Worm (Caenorhabditis elegans): Measurements from ENCODE around the gene K05F6.14.

Gene K05F6.14

ce11 chrII:1567646-1568045, 5.7 kb downstream of the K05F6.14 start, which contains the start of gene K05F6.8:
Gene K05F6.8, minus strand, starts transcription at chrII:1567746.
- TF ChIP-seq zip-8 (tag; optimal IDR thresholded peaks at IDR 0.05) (no peak), nhr-76 (tag; optimal IDR thresholded peaks at IDR 0.05) (no peak), lin-32 (GFP tag; optimal IDR thresholded peaks at IDR 0.05) (no peak), lin-13 (tag; optimal IDR thresholded peaks at IDR 0.05) (no peak), mls-2 (tag; optimal IDR thresholded peaks at IDR 0.05) (no peak), nhr-28 (tag; optimal IDR thresholded peaks at IDR 0.05) (no peak), unc-39 (tag; optimal IDR thresholded peaks at IDR 0.05) (no peak), drap-1 (GFP tag; optimal IDR thresholded peaks at IDR 0.05) (no peak), M03D4.4 (tag; optimal IDR thresholded peaks at IDR 0.05) (no peak), unc-120 (tag; optimal IDR thresholded peaks at IDR 0.05; ENCODE audit: poor library complexity, severe bottlenecking) (no peak), sptf-1 (tag; optimal IDR thresholded peaks at IDR 0.05) (no peak), unc-62 (GFP tag; optimal IDR thresholded peaks at IDR 0.05) (no peak), flh-1 (GFP tag; optimal IDR thresholded peaks at IDR 0.05) (no peak)

ce11 chrII:1568214-1568613, 6.3 kb downstream of the K05F6.14 start, which contains the start of gene fbxb-49:
Gene fbxb-49, plus strand, starts transcription at chrII:1568514.
- TF ChIP-seq ztf-11 (tag; optimal IDR thresholded peaks at IDR 0.05) (no peak), lin-32 (GFP tag; optimal IDR thresholded peaks at IDR 0.05) (no peak), snpc-4 (tag; optimal IDR thresholded peaks at IDR 0.05) (no peak), nhr-76 (tag; optimal IDR thresholded peaks at IDR 0.05) (no peak), unc-120 (tag; optimal IDR thresholded peaks at IDR 0.05; ENCODE audit: poor library complexity, severe bottlenecking) (no peak), M03D4.4 (tag; optimal IDR thresholded peaks at IDR 0.05) (no peak), mls-2 (tag; optimal IDR thresholded peaks at IDR 0.05) (no peak), pha-4 (tag; optimal IDR thresholded peaks at IDR 0.05) (no peak), tbx-8 (GFP tag; optimal IDR thresholded peaks at IDR 0.05) (no peak), nhr-28 (tag; optimal IDR thresholded peaks at IDR 0.05) (no peak), zip-8 (tag; optimal IDR thresholded peaks at IDR 0.05) (no peak), elt-3 (tag; optimal IDR thresholded peaks at IDR 0.05) (no peak), unc-62 (GFP tag; optimal IDR thresholded peaks at IDR 0.05) (no peak), flh-1 (GFP tag; optimal IDR thresholded peaks at IDR 0.05) (no peak)

- TF ChIP-seq cnd-1 (tag; optimal IDR thresholded peaks at IDR 0.05) = no peak
- TF ChIP-seq flh-1 (GFP tag; optimal IDR thresholded peaks at IDR 0.05) = no peak
- no peak for TF ChIP-seq bed-3 (GFP tag; optimal IDR thresholded peaks at IDR 0.05)
- no peak for TF ChIP-seq blmp-1 (tag; optimal IDR thresholded peaks at IDR 0.05)
- no peak for TF ChIP-seq ceh-39 (tag; optimal IDR thresholded peaks at IDR 0.05)
- TF ChIP-seq unc-62 (GFP tag; optimal IDR thresholded peaks at IDR 0.05) = no peak
- TF ChIP-seq mls-2 (tag; optimal IDR thresholded peaks at IDR 0.05) = no peak
- TF ChIP-seq ces-1 (GFP tag; optimal IDR thresholded peaks at IDR 0.05) = no peak
- no peak for TF ChIP-seq unc-39 (tag; optimal IDR thresholded peaks at IDR 0.05)
- TF ChIP-seq lsy-2 (tag; optimal IDR thresholded peaks at IDR 0.05) = no peak
- no peak for TF ChIP-seq nhr-2 (tag; optimal IDR thresholded peaks at IDR 0.05)
- no peak for TF ChIP-seq M03D4.4 (tag; optimal IDR thresholded peaks at IDR 0.05)
- no peak for TF ChIP-seq hlh-1 (tag; optimal IDR thresholded peaks at IDR 0.05)
- TF ChIP-seq mep-1 (tag; optimal IDR thresholded peaks at IDR 0.05) = no peak
- no peak for TF ChIP-seq lin-32 (GFP tag; optimal IDR thresholded peaks at IDR 0.05)
- no peak for TF ChIP-seq nhr-237 (tag; optimal IDR thresholded peaks at IDR 0.05)
- TF ChIP-seq ceh-43 (GFP tag; optimal IDR thresholded peaks at IDR 0.05) = no peak
- no peak for TF ChIP-seq elt-3 (tag; optimal IDR thresholded peaks at IDR 0.05)
These were observed 9.1 kb downstream of the K05F6.14 start, which contains the start of gene fbxb-46 for ce11 chrII:1571032-1571431. Gene fbxb-46, minus strand, starts transcription at chrII:1571132.

- no peak for TF ChIP-seq M03D4.4 (tag; optimal IDR thresholded peaks at IDR 0.05)
- no peak for TF ChIP-seq nhr-2 (tag; optimal IDR thresholded peaks at IDR 0.05)
- no peak for TF ChIP-seq flh-1 (GFP tag; optimal IDR thresholded peaks at IDR 0.05)
- TF ChIP-seq ceh-83 (GFP tag; optimal IDR thresholded peaks at IDR 0.05) = no peak
- TF ChIP-seq cnd-1 (tag; optimal IDR thresholded peaks at IDR 0.05) = no peak
These were observed 14.1 kb downstream of the K05F6.14 start, which contains the start of gene K05F6.10 for ce11 chrII:1576030-1576429. Gene K05F6.10, minus strand, starts transcription at chrII:1576130.

- no peak for TF ChIP-seq mls-2 (tag; optimal IDR thresholded peaks at IDR 0.05)
These were observed 14.8 kb downstream of the K05F6.14 start for ce11 chrII:1576772-1577171.

ce11 chrII:1579886-1580285, 17.9 kb downstream of the K05F6.14 start, which contains the start of gene math-38:
Gene math-38, minus strand, starts transcription at chrII:1579986.
- no peak for TF ChIP-seq pha-4 (tag; optimal IDR thresholded peaks at IDR 0.05)
- no peak for TF ChIP-seq ztf-11 (tag; optimal IDR thresholded peaks at IDR 0.05)
- no peak for TF ChIP-seq zip-8 (tag; optimal IDR thresholded peaks at IDR 0.05)
- TF ChIP-seq lin-13 (tag; optimal IDR thresholded peaks at IDR 0.05) = no peak
- no peak for TF ChIP-seq ceh-83 (GFP tag; optimal IDR thresholded peaks at IDR 0.05)
- TF ChIP-seq nhr-12 (tag; optimal IDR thresholded peaks at IDR 0.05) = no peak
- TF ChIP-seq nhr-2 (tag; optimal IDR thresholded peaks at IDR 0.05) = no peak
- no peak for TF ChIP-seq nhr-28 (tag; optimal IDR thresholded peaks at IDR 0.05)
- TF ChIP-seq hlh-1 (tag; optimal IDR thresholded peaks at IDR 0.05) = no peak
- TF ChIP-seq tbx-8 (GFP tag; optimal IDR thresholded peaks at IDR 0.05) = no peak
